Fruit fly (Drosophila melanogaster): ENCODE data around the gene CG5866.

The CG5866 gene

dm6 chr3R:17391313-17391845, 24.2 kb upstream of the CG5866 start, which contains the start of the genes Brf and sds22 (continued):
- TF ChIP-seq NK7.1 (GFP tag; optimal IDR thresholded peaks at IDR 0.05) (peak; percentile 86), BtbVII (GFP tag; optimal IDR thresholded peaks at IDR 0.05) (peak; percentile 91), CG16779 (GFP tag; IDR thresholded peaks at IDR 0.05) (0 out of 2 replicates have a peak, but pooled peaks have one; percentile 47), CG9817 (tag; optimal IDR thresholded peaks at IDR 0.05) (peak; percentile 98), CG9932 (GFP tag; IDR thresholded peaks at IDR 0.05) (peak; percentile 98), CG8089 (GFP tag; optimal IDR thresholded peaks at IDR 0.05) (peak; percentile 93), pita (GFP tag; optimal IDR thresholded peaks at IDR 0.05) (no peak), Dip3 (GFP tag; optimal IDR thresholded peaks at IDR 0.05) (peak; percentile 97), CG11695 (GFP tag; IDR thresholded peaks at IDR 0.05) (peak; percentile 87), p53 (GFP tag; optimal IDR thresholded peaks at IDR 0.05) (peak; percentile 78), dpn (GFP tag; optimal IDR thresholded peaks at IDR 0.05) (peak; percentile 97), CG7556 (GFP tag; optimal IDR thresholded peaks at IDR 0.05) (peak; percentile 94), slbo (GFP tag; IDR thresholded peaks at IDR 0.05) (peak; percentile 96), CG16815 (GFP tag; optimal IDR thresholded peaks at IDR 0.05) (peak; percentile 95), Tbp (GFP tag; optimal IDR thresholded peaks at IDR 0.05) (no peak), croc (GFP tag; conservative IDR thresholded peaks at IDR 0.05) (peak; percentile 93), corto (GFP tag; optimal IDR thresholded peaks at IDR 0.05) (peak; percentile 85), CG10959 (GFP tag; IDR thresholded peaks at IDR 0.05) (peak; percentile 90), CG17385 (GFP tag; optimal IDR thresholded peaks at IDR 0.05) (peak; percentile 99), CG15696 (tag; optimal IDR thresholded peaks at IDR 0.05) (peak; percentile 98), Mad (GFP tag; optimal IDR thresholded peaks at IDR 0.05) (peak; percentile 93), Vsx1 (GFP tag; optimal IDR thresholded peaks at IDR 0.05) (peak; percentile 80), rib (GFP tag; IDR thresholded peaks at IDR 0.05) (peak; percentile 93), D19B (GFP tag; optimal IDR thresholded peaks at IDR 0.05) (peak; percentile 87), CG10321 (GFP tag; IDR thresholded peaks at IDR 0.05) (peak; percentile 61; the same call in 1 of the 2 replicates), PHDP (tag; optimal IDR thresholded peaks at IDR 0.05) (peak; percentile 95), CG13123 (GFP tag; optimal IDR thresholded peaks at IDR 0.05) (peak; percentile 94), NFAT (GFP tag; IDR thresholded peaks at IDR 0.05) (peak; percentile 89), CG10366 (GFP tag; IDR thresholded peaks at IDR 0.05) (peak; percentile 91), CG13287 (GFP tag; IDR thresholded peaks at IDR 0.05; ENCODE audit: partially characterized antibody) (peak; percentile 83), toy (GFP tag; IDR thresholded peaks at IDR 0.05) (peak; percentile 84; the same call in 1 of the 2 replicates), zfh1 (GFP tag; IDR thresholded peaks at IDR 0.05) (peak; percentile 95), GATAe (GFP tag; conservative IDR thresholded peaks at IDR 0.05) (peak; percentile 74), B-H1 (GFP tag; IDR thresholded peaks at IDR 0.05) (peak; percentile 85), CG11696 (GFP tag; IDR thresholded peaks at IDR 0.05) (peak; percentile 71; the same call in 1 of the 2 replicates), al (GFP tag; IDR thresholded peaks at IDR 0.05) (peak; percentile 92), sens-2 (GFP tag; IDR thresholded peaks at IDR 0.05) (peak; percentile 87; the same call in 1 of the 2 replicates), CG18619 (GFP tag; optimal IDR thresholded peaks at IDR 0.05) (peak; percentile 92), pfk (GFP tag; optimal IDR thresholded peaks at IDR 0.05) (peak; percentile 59), luna (GFP tag; optimal IDR thresholded peaks at IDR 0.05) (peak; percentile 93), CG6765 (GFP tag; optimal IDR thresholded peaks at IDR 0.05) (peak; percentile 82), CG7786 (GFP tag; optimal IDR thresholded peaks at IDR 0.05) (peak; percentile 95), kah (GFP tag; optimal IDR thresholded peaks at IDR 0.05) (peak; percentile 76), hth (optimal IDR thresholded peaks at IDR 0.05) (no peak), hb (GFP tag; IDR thresholded peaks at IDR 0.05; ENCODE audit: partially characterized antibody) (no peak), Elba2 (GFP tag; optimal IDR thresholded peaks at IDR 0.05) (peak; percentile 97), Dp (GFP tag; optimal IDR thresholded peaks at IDR 0.05) (peak; percentile 32), ftz-f1 (GFP tag; optimal IDR thresholded peaks at IDR 0.05) (peak; percentile 72), CG17361 (GFP tag; IDR thresholded peaks at IDR 0.05) (peak; percentile 98), CG6813 (GFP tag; optimal IDR thresholded peaks at IDR 0.05) (peak; percentile 81), CG12391 (tag; optimal IDR thresholded peaks at IDR 0.05) (peak; percentile 98)
